Fruit fly (Drosophila melanogaster) whole organism, larva: ENCODE data around the gene CG5810.

Source experiments
- noc ChIP-seq: fragments of 200-800 bp; sonication (Bioruptor generic); optimal IDR thresholded peaks from 3 replicates; lab custom pipeline; 2019; ENCODE audit warnings: missing biosample characterization, mild to moderate bottlenecking, missing genetic modification characterization, moderate library complexity

CG5810 gene

dm6 chr3R:21201627-21202026, 38.0 kb downstream of the CG5810 start:
- no peak for TF ChIP-seq noc (tag; lab: Kevin White, UChicago)

- no peak for TF ChIP-seq noc (tag; lab: Kevin White, UChicago)
Measured at dm6 chr3R:21203135-21203534, 39.6 kb downstream of the CG5810 start.

dm6 chr3R:21203660-21204499, 40.3 kb downstream of the CG5810 start:
- TF ChIP-seq noc (tag; lab: Kevin White, UChicago) = no peak

- TF ChIP-seq noc (tag; lab: Kevin White, UChicago) = peak; percentile 12
Measured at dm6 chr3R:21204500-21205167, 41.1 kb downstream of the CG5810 start.

- no peak for TF ChIP-seq noc (tag; lab: Kevin White, UChicago)
Measured at dm6 chr3R:21205680-21206326, 42.2 kb downstream of the CG5810 start.

- no peak for TF ChIP-seq noc (tag; lab: Kevin White, UChicago)
Measured at dm6 chr3R:21206327-21206728, 42.8 kb downstream of the CG5810 start.

- TF ChIP-seq noc (tag; lab: Kevin White, UChicago) = no peak
Measured at dm6 chr3R:21206802-21207238, 43.2 kb downstream of the CG5810 start.

- no peak for TF ChIP-seq noc (tag; lab: Kevin White, UChicago)
Measured at dm6 chr3R:21210081-21210480, 46.5 kb downstream of the CG5810 start.

- TF ChIP-seq noc (tag; lab: Kevin White, UChicago) = no peak
Measured at dm6 chr3R:21214693-21215145, 51.1 kb downstream of the CG5810 start, which contains the start of gene Ddrgk1. Ddrgk1 (plus strand) TSS chr3R:21215079.
